Worm (Caenorhabditis elegans) whole organism, young adult: ENCODE measurements around the gene F58H1.2.

Experiments
- F52B5.7 ChIP-seq: sonication (generic microtip); optimal IDR thresholded peaks from 2 replicates; lab custom pipeline; 2016; ENCODE audit warnings: mild to moderate bottlenecking, missing genetic modification characterization, missing compliant biosample characterization
- K11D2.4 ChIP-seq: fragments of 200-800 bp; sonication (Bioruptor generic); IDR thresholded peaks from 2 replicates; pipeline ENCODE4 v1.3.6; 2022; ENCODE audit warnings: missing genetic modification reagents, missing genetic modification characterization, missing compliant biosample characterization
- ets-4 ChIP-seq: fragments of 200-800 bp; sonication (Bioruptor generic); optimal IDR thresholded peaks from 2 replicates; lab custom pipeline; 2018; ENCODE audit warnings: mild to moderate bottlenecking, missing genetic modification characterization, missing compliant biosample characterization
- nhr-90 ChIP-seq: sonication (generic microtip); optimal IDR thresholded peaks from 2 replicates; lab custom pipeline; 2016; ENCODE audit warnings: missing genotype, mild to moderate bottlenecking, missing genetic modification characterization, missing compliant biosample characterization
- unc-62 ChIP-seq: fragments of 150-350 bp; optimal IDR thresholded peaks from 2 replicates; lab custom pipeline; 2014; ENCODE audit warnings: missing biosample characterization, missing genetic modification reagents, missing genetic modification characterization

DNA sequence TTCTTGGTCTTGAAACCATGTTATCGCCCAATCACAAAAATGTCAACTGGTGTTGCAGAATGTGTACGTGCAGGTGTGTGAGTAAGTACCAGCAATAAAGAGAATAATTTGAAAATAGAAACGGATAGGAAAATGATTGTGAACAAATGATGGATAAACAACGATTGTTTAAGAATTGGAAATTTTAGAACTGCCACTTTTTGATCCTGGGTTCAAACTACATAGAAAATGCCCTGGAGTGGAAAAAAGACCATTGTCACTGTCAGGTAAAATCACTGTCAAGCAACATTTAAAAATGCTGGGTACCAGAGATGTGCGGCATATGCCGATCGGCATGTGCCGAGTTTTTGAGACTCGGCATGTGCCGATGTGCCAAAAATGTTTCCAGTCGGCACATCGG lies 45.7 kb upstream of the F58H1.2 start:
- TF ChIP-seq ets-4 = no peak
- TF ChIP-seq F52B5.7 (tag; lab: Kevin White, UChicago) = no peak
- no peak for TF ChIP-seq K11D2.4 (GFP tag; lab: Robert Waterston, UW)
- no peak for TF ChIP-seq unc-62 (GFP tag; lab: Kevin White, UChicago)
- no peak for TF ChIP-seq nhr-90
